Fruit fly (Drosophila melanogaster) whole organism, embryonic: ENCODE data around the gene put.

Experiments used
- Blimp-1 ChIP-seq: fragments of 200-800 bp; sonication (Bioruptor generic); optimal IDR thresholded peaks from 3 replicates; lab custom pipeline; 2018; ENCODE audit warnings: missing biosample characterization, missing genetic modification characterization, mild to moderate bottlenecking, moderate library complexity, missing genetic modification reagents
- BtbVII ChIP-seq: fragments of 200-800 bp; sonication (Bioruptor generic); optimal IDR thresholded peaks from 3 replicates; lab custom pipeline; 2017; ENCODE audit warnings: missing biosample characterization, mild to moderate bottlenecking, missing genetic modification characterization
- CG10543 ChIP-seq: fragments of 200-800 bp; sonication (Bioruptor generic); optimal IDR thresholded peaks from 3 replicates; lab custom pipeline; 2017; ENCODE audit warnings: missing biosample characterization, mild to moderate bottlenecking, missing genetic modification characterization, moderate library complexity
- CG10979 ChIP-seq: fragments of 200-800 bp; sonication (Bioruptor generic); optimal IDR thresholded peaks from 2 replicates; lab custom pipeline; 2018; ENCODE audit warnings: missing biosample characterization, mild to moderate bottlenecking, missing genetic modification characterization, moderate library complexity
- CG11456 ChIP-seq: fragments of 200-800 bp; sonication (Bioruptor generic); IDR thresholded peaks from 3 replicates; pipeline ENCODE4 v1.3.6; 2022; ENCODE audit warnings: missing biosample characterization, missing genetic modification characterization
- CG12155 ChIP-seq: fragments of 200-800 bp; sonication (Bioruptor generic); optimal IDR thresholded peaks from 3 replicates; lab custom pipeline; 2016; ENCODE audit warnings: missing biosample characterization, missing genetic modification characterization
- CG12769 ChIP-seq: fragments of 200-800 bp; sonication (Bioruptor generic); optimal IDR thresholded peaks from 2 replicates; lab custom pipeline; 2019; ENCODE audit warnings: missing biosample characterization, mild to moderate bottlenecking, missing genetic modification characterization, moderate library complexity
- CG13894 ChIP-seq: fragments of 200-800 bp; sonication (Bioruptor generic); optimal IDR thresholded peaks from 3 replicates; lab custom pipeline; 2018; ENCODE audit warnings: missing biosample characterization, mild to moderate bottlenecking, missing genetic modification characterization, moderate library complexity
- CG14050 ChIP-seq: fragments of 200-800 bp; sonication (Bioruptor generic); IDR thresholded peaks from 3 replicates; pipeline ENCODE4 v1.3.6; 2022; ENCODE audit warnings: missing biosample characterization, missing genetic modification characterization
- CG14860 ChIP-seq: fragments of 200-800 bp; sonication (Bioruptor generic); IDR thresholded peaks from 3 replicates; pipeline ENCODE4 v1.3.6; 2022; ENCODE audit warnings: missing biosample characterization, missing genetic modification characterization; ENCODE audit not compliant: partially characterized antibody
- CG1603 ChIP-seq: fragments of 200-800 bp; sonication (Bioruptor generic); optimal IDR thresholded peaks from 2 replicates; lab custom pipeline; 2019; ENCODE audit warnings: missing biosample characterization, mild to moderate bottlenecking, missing genetic modification characterization, moderate library complexity
- CG17612 ChIP-seq: fragments of 200-800 bp; sonication (Bioruptor generic); IDR thresholded peaks from 2 replicates; pipeline ENCODE4 v1.3.6; 2022; ENCODE audit warnings: missing biosample characterization, missing genetic modification characterization
- CG30403 ChIP-seq: fragments of 200-800 bp; sonication (Bioruptor generic); optimal IDR thresholded peaks from 3 replicates; lab custom pipeline; 2016; ENCODE audit warnings: missing biosample characterization, missing genetic modification characterization
- CG31388 ChIP-seq: fragments of 200-800 bp; sonication (Bioruptor generic); optimal IDR thresholded peaks from 2 replicates; lab custom pipeline; 2016; ENCODE audit warnings: missing biosample characterization, missing genetic modification characterization
- CG3847 ChIP-seq: fragments of 200-800 bp; sonication (Bioruptor generic); IDR thresholded peaks from 2 replicates; pipeline ENCODE4 v1.3.6; 2022; ENCODE audit warnings: missing biosample characterization, missing genetic modification characterization
- CG5180 ChIP-seq: fragments of 200-800 bp; sonication (Bioruptor generic); optimal IDR thresholded peaks from 3 replicates; lab custom pipeline; 2017; ENCODE audit warnings: missing biosample characterization, missing genetic modification characterization, mild to moderate bottlenecking, moderate library complexity, missing genetic modification reagents
- CG8359 ChIP-seq: fragments of 200-800 bp; sonication (Bioruptor generic); optimal IDR thresholded peaks from 2 replicates; lab custom pipeline; 2017; ENCODE audit warnings: missing biosample characterization, mild to moderate bottlenecking, missing genetic modification characterization, borderline replicate concordance
- CG8924 ChIP-seq: fragments of 200-800 bp; optimal IDR thresholded peaks from 3 replicates; lab custom pipeline; 2019; ENCODE audit warnings: missing biosample characterization, mild to moderate bottlenecking, missing genetic modification characterization, moderate library complexity
- CG9609 ChIP-seq: fragments of 200-800 bp; sonication (Bioruptor generic); optimal IDR thresholded peaks from 3 replicates; lab custom pipeline; 2016; ENCODE audit warnings: missing biosample characterization, missing genetic modification characterization
- CG9932 ChIP-seq: fragments of 200-800 bp; sonication (Bioruptor generic); IDR thresholded peaks from 2 replicates; pipeline ENCODE4 v1.3.6; 2022; ENCODE audit warnings: missing biosample characterization, missing genetic modification characterization
- CHES-1-like ChIP-seq: fragments of 200-800 bp; sonication (Bioruptor generic); optimal IDR thresholded peaks from 2 replicates; lab custom pipeline; 2016; ENCODE audit warnings: missing biosample characterization, missing genetic modification characterization
- Eip74EF ChIP-seq, 2 experiments: fragments of 200-800 bp in 1 of 2; fragments of >200 bp in 1 of 2; sonication (Bioruptor generic) in 1 of 2; optimal IDR thresholded peaks; 2 replicates each; lab custom pipeline; 2017 to 2019; ENCODE audit warnings: missing biosample characterization in 2 of 2, missing genetic modification characterization in 2 of 2, mild to moderate bottlenecking in 1 of 2, moderate library complexity in 1 of 2
- Elba2 ChIP-seq: fragments of 200-800 bp; sonication (Bioruptor generic); optimal IDR thresholded peaks from 3 replicates; lab custom pipeline; 2016; ENCODE audit warnings: missing biosample characterization, missing genetic modification characterization
- H2.0 ChIP-seq: fragments of 200-800 bp; sonication (Bioruptor generic); IDR thresholded peaks from 2 replicates; pipeline ENCODE4 v1.3.6; 2022; ENCODE audit warnings: missing biosample characterization, missing genetic modification characterization
- HLH3B ChIP-seq: fragments of 200-800 bp; sonication (Bioruptor generic); IDR thresholded peaks from 2 replicates; pipeline ENCODE4 v1.3.6; 2022; ENCODE audit warnings: missing biosample characterization, missing genetic modification characterization
- Hey ChIP-seq: fragments of 200-800 bp; sonication (Bioruptor generic); optimal IDR thresholded peaks from 3 replicates; lab custom pipeline; 2018; ENCODE audit warnings: missing biosample characterization, mild to moderate bottlenecking, missing genetic modification characterization
- HmgD ChIP-seq: fragments of 200-800 bp; sonication (Bioruptor generic); optimal IDR thresholded peaks from 3 replicates; lab custom pipeline; 2016; ENCODE audit warnings: missing biosample characterization, missing genetic modification characterization
- Hr39 ChIP-seq: fragments of >200 bp; optimal IDR thresholded peaks from 2 replicates; lab custom pipeline; 2017
- Meics ChIP-seq: fragments of 200-800 bp; sonication (Bioruptor generic); optimal IDR thresholded peaks from 2 replicates; lab custom pipeline; 2017; ENCODE audit warnings: missing biosample characterization, mild to moderate bottlenecking, missing genetic modification characterization
- NfI ChIP-seq: fragments of 200-800 bp; sonication (Bioruptor generic); optimal IDR thresholded peaks from 3 replicates; lab custom pipeline; 2018; ENCODE audit warnings: missing biosample characterization, mild to moderate bottlenecking, missing genetic modification characterization, moderate library complexity
- Oaz ChIP-seq: fragments of 200-800 bp; sonication (Bioruptor generic); IDR thresholded peaks from 2 replicates; pipeline ENCODE4 v1.3.6; 2022; ENCODE audit warnings: missing biosample characterization, missing genetic modification characterization
- Scr ChIP-seq: fragments of 200-800 bp; sonication (Bioruptor generic); IDR thresholded peaks from 2 replicates; pipeline ENCODE4 v1.3.6; 2022; ENCODE audit warnings: missing biosample characterization, missing genetic modification characterization; ENCODE audit not compliant: partially characterized antibody
- Spps ChIP-seq: fragments of 200-800 bp; sonication (Bioruptor generic); optimal IDR thresholded peaks from 2 replicates; lab custom pipeline; 2018; ENCODE audit warnings: missing biosample characterization, mild to moderate bottlenecking, missing genetic modification characterization
- Ssrp ChIP-seq: fragments of 200-800 bp; sonication (Bioruptor generic); optimal IDR thresholded peaks from 2 replicates; lab custom pipeline; 2018; ENCODE audit warnings: missing biosample characterization, mild to moderate bottlenecking, missing genetic modification characterization, moderate library complexity
- Xrp1 ChIP-seq: fragments of 200-800 bp; sonication (Bioruptor generic); IDR thresholded peaks from 2 replicates; pipeline ENCODE4 v1.3.6; 2022; ENCODE audit warnings: missing biosample characterization, missing genetic modification characterization
- ab ChIP-seq: fragments of 200-800 bp; sonication (Bioruptor generic); optimal IDR thresholded peaks from 2 replicates; lab custom pipeline; 2016; ENCODE audit warnings: missing biosample characterization, missing genetic modification characterization
- br ChIP-seq: fragments of >200 bp; optimal IDR thresholded peaks from 2 replicates; lab custom pipeline; 2017
- chm ChIP-seq: fragments of 200-800 bp; sonication (Bioruptor generic); IDR thresholded peaks from 2 replicates; pipeline ENCODE4 v1.3.6; 2022; ENCODE audit warnings: missing biosample characterization, missing genetic modification characterization
- dan ChIP-seq: fragments of 200-800 bp; sonication (Bioruptor generic); IDR thresholded peaks from 2 replicates; pipeline ENCODE4 v1.3.6; 2022; ENCODE audit warnings: missing biosample characterization, missing genetic modification characterization
- klu ChIP-seq: fragments of 200-800 bp; sonication (Bioruptor generic); IDR thresholded peaks from 2 replicates; pipeline ENCODE4 v1.3.6; 2022; ENCODE audit warnings: missing biosample characterization, missing genetic modification characterization
- odd ChIP-seq: fragments of 200-800 bp; sonication (Bioruptor generic); optimal IDR thresholded peaks from 2 replicates; lab custom pipeline; 2017; ENCODE audit warnings: missing biosample characterization, mild to moderate bottlenecking, missing genetic modification characterization
- org-1 ChIP-seq: fragments of 200-800 bp; sonication (Bioruptor generic); optimal IDR thresholded peaks from 2 replicates; lab custom pipeline; 2017; ENCODE audit warnings: missing biosample characterization, missing genetic modification characterization
- prd ChIP-seq, 3 experiments: fragments of >200 bp in 2 of 3; fragments of 200-800 bp in 1 of 3; sonication (Bioruptor generic) in 1 of 3; optimal IDR thresholded peaks in 2 of 3; IDR thresholded peaks in 1 of 3; 2 replicates in 2 of 3; 3 replicates in 1 of 3; pipeline versions ENCODE4 v1.3.6 to Lab custom; 2017 to 2022; ENCODE audit warnings: missing biosample characterization in 1 of 3, missing genetic modification characterization in 1 of 3
- sr ChIP-seq: fragments of 200-800 bp; sonication (Bioruptor generic); IDR thresholded peaks from 3 replicates; pipeline ENCODE4 v1.3.6; 2022; ENCODE audit warnings: missing biosample characterization, missing genetic modification characterization
- tap ChIP-seq: fragments of 200-800 bp; optimal IDR thresholded peaks from 3 replicates; lab custom pipeline; 2019; ENCODE audit warnings: missing biosample characterization, mild to moderate bottlenecking, missing genetic modification characterization, moderate library complexity
- tgo ChIP-seq: fragments of 200-800 bp; sonication (Bioruptor generic); IDR thresholded peaks from 3 replicates; pipeline ENCODE4 v1.3.6; 2022; ENCODE audit warnings: missing biosample characterization, missing genetic modification characterization
- tin ChIP-seq: fragments of 200-800 bp; sonication (Bioruptor generic); optimal IDR thresholded peaks from 3 replicates; lab custom pipeline; 2016; ENCODE audit warnings: missing biosample characterization, missing genetic modification characterization
- tll ChIP-seq, 2 experiments: fragments of 200-800 bp in 1 of 2; fragments of >200 bp in 1 of 2; sonication (Bioruptor generic) in 1 of 2; optimal IDR thresholded peaks; 2 replicates each; lab custom pipeline; 2017 to 2019; ENCODE audit warnings: missing biosample characterization in 2 of 2, missing genetic modification characterization in 2 of 2, mild to moderate bottlenecking in 1 of 2, moderate library complexity in 1 of 2
- zfh2 ChIP-seq: fragments of 200-800 bp; sonication (Bioruptor generic); optimal IDR thresholded peaks from 2 replicates; lab custom pipeline; 2016; ENCODE audit warnings: missing biosample characterization, missing genetic modification characterization

put gene

dm6 chr3R:14608892-14609692, 16.4 kb downstream of the put start, which contains the start of gene CG14853 (continued):
- TF ChIP-seq Spps (no peak), Hr39 (no peak), CG30403 (GFP tag; lab: Kevin White, UChicago) (peak; percentile 63), CG10543 (peak; percentile 40), chm (GFP tag; lab: Robert Waterston, UW) (peak; percentile 78), CG8359 (GFP tag; lab: Kevin White, UChicago) (peak; percentile 32), CG11456 (peak; percentile 72), Blimp-1 (peak; percentile 77), tgo (GFP tag; lab: Robert Waterston, UW) (peak; percentile 71; the same call in 2 of the 3 replicates), Oaz (GFP tag; lab: Robert Waterston, UW) (peak; percentile 45; the same call in 1 of the 2 replicates), CG13894 (tag; lab: Kevin White, UChicago) (peak; percentile 1), tap (peak; percentile 34), CG14050 (peak; percentile 80), Scr (GFP tag; lab: Robert Waterston, UW) (no peak), org-1 (GFP tag; lab: Kevin White, UChicago) (peak; percentile 31), CG8924 (peak; percentile 89), tin (GFP tag; lab: Kevin White, UChicago) (peak; percentile 32), Ssrp (peak; percentile 92), dan (no peak), CG9932 (GFP tag; lab: Robert Waterston, UW) (peak; percentile 70), BtbVII (GFP tag; lab: Kevin White, UChicago) (peak; percentile 62), CG12769 (tag; lab: Kevin White, UChicago) (no peak), odd (GFP tag; lab: Kevin White, UChicago) (peak; percentile 79), CHES-1-like (GFP tag; lab: Kevin White, UChicago) (peak; percentile 3), CG14860 (GFP tag; lab: Robert Waterston, UW) (no peak), CG1603 (tag; lab: Kevin White, UChicago) (peak; percentile 70), NfI (GFP tag; lab: Kevin White, UChicago) (peak; percentile 75), CG3847 (GFP tag; lab: Robert Waterston, UW) (peak; percentile 69), Xrp1 (peak; percentile 84), zfh2 (GFP tag; lab: Kevin White, UChicago) (no peak), br (lab: Kevin White, UChicago) (no peak), Elba2 (GFP tag; lab: Kevin White, UChicago) (no peak), ab (no peak), CG12155 (GFP tag; lab: Kevin White, UChicago) (peak; percentile 73), klu (GFP tag; lab: Robert Waterston, UW) (peak; percentile 44; the same call in 1 of the 2 replicates), sr (GFP tag; lab: Robert Waterston, UW) (peak; percentile 60; the same call in 2 of the 3 replicates), CG10979 (tag; lab: Kevin White, UChicago) (peak; percentile 62), Eip74EF (GFP tag; optimal IDR thresholded peaks at IDR 0.05; lab: Kevin White, UChicago) (peak in 1 of 2 experiments; percentile 80), CG31388 (no peak), CG5180 (peak; percentile 58), HLH3B (peak; percentile 54), tll (GFP tag; optimal IDR thresholded peaks at IDR 0.05; lab: Kevin White, UChicago) (no peak), Meics (GFP tag; lab: Kevin White, UChicago) (peak; percentile 77), H2.0 (GFP tag; lab: Robert Waterston, UW) (peak; percentile 75), Hey (tag; lab: Kevin White, UChicago) (peak; percentile 34), CG9609 (GFP tag; lab: Kevin White, UChicago) (no peak), HmgD (no peak), prd (optimal IDR thresholded peaks at IDR 0.05; lab: Kevin White, UChicago) (no peak), prd (GFP tag; IDR thresholded peaks at IDR 0.05; lab: Robert Waterston, UW) (peak; percentile 78), CG17612 (GFP tag; lab: Robert Waterston, UW) (no peak; the same call in 1 of the 2 replicates)
